Fruit fly (Drosophila melanogaster): ENCODE results near the gene oaf.

oaf gene

DNA sequence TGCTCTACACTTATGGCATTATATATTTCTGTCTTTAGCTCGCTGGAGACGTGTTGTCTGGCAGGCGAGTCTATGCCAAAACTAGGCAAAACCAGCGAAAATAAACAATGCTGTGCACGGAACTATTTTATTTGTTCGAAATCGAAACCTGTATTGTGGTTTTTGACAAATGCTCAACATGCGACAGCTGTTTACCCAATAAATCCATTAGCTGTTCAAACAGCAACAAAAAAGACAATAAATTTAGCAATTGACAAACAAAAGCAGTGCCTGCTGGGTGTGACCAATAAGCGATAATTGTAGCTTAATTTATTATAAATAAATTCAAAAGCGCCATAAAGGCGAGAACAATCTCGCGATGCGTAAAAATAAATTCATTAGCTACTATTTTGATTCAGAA is 20.0 kb upstream of the oaf start (continued):
- no peak for TF ChIP-seq sqz (GFP tag; optimal IDR thresholded peaks at IDR 0.05)
- peak; percentile 42 for TF ChIP-seq Meics (GFP tag; optimal IDR thresholded peaks at IDR 0.05)
- no peak for TF ChIP-seq Side (GFP tag; optimal IDR thresholded peaks at IDR 0.05)
- peak; percentile 14 for TF ChIP-seq gem (tag; optimal IDR thresholded peaks at IDR 0.05)
- no peak for TF ChIP-seq aop (GFP tag; IDR thresholded peaks at IDR 0.05)
- no peak for TF ChIP-seq CG1647 (GFP tag; optimal IDR thresholded peaks at IDR 0.05)
- no peak for TF ChIP-seq Sry-δ (GFP tag; optimal IDR thresholded peaks at IDR 0.05)
- no peak for TF ChIP-seq Max (GFP tag; optimal IDR thresholded peaks at IDR 0.05)
- no peak for TF ChIP-seq CG16779 (GFP tag; IDR thresholded peaks at IDR 0.05)
- peak; percentile 29 for TF ChIP-seq CG2120 (GFP tag; optimal IDR thresholded peaks at IDR 0.05)
- TF ChIP-seq CG31441 (GFP tag; IDR thresholded peaks at IDR 0.05) = no peak
- TF ChIP-seq CG5180 (GFP tag; optimal IDR thresholded peaks at IDR 0.05) = no peak
- TF ChIP-seq Nf-YA (GFP tag; IDR thresholded peaks at IDR 0.05) = no peak
- no peak for TF ChIP-seq Hr78 (GFP tag; optimal IDR thresholded peaks at IDR 0.05)
- TF ChIP-seq Antp (GFP tag; optimal IDR thresholded peaks at IDR 0.05) = no peak
- no peak for TF ChIP-seq HLH54F (GFP tag; optimal IDR thresholded peaks at IDR 0.05)
- no peak for TF ChIP-seq Ada2b (GFP tag; IDR thresholded peaks at IDR 0.05)
- no peak for TF ChIP-seq CG32767 (GFP tag; IDR thresholded peaks at IDR 0.05)
- peak; percentile 34 for TF ChIP-seq caup (GFP tag; optimal IDR thresholded peaks at IDR 0.05; ENCODE audit: severe bottlenecking)
- TF ChIP-seq cato (GFP tag; optimal IDR thresholded peaks at IDR 0.05; ENCODE audit: borderline replicate concordance) = no peak
- TF ChIP-seq CG10462 (GFP tag; optimal IDR thresholded peaks at IDR 0.05) = no peak
- no peak for TF ChIP-seq D19B (GFP tag; optimal IDR thresholded peaks at IDR 0.05)
- TF ChIP-seq CG8478 (optimal IDR thresholded peaks at IDR 0.05) = no peak
- TF ChIP-seq lab (GFP tag; optimal IDR thresholded peaks at IDR 0.05) = peak; percentile 12
- TF ChIP-seq CG15011 (GFP tag; optimal IDR thresholded peaks at IDR 0.05) = no peak
- peak; percentile 7 for TF ChIP-seq dmrt99B (tag; optimal IDR thresholded peaks at IDR 0.05)
- no peak for TF ChIP-seq disco-r (GFP tag; optimal IDR thresholded peaks at IDR 0.05)
- 0 out of 2 replicates have a peak, but pooled peaks have one; percentile 5 for TF ChIP-seq CG3847 (GFP tag; IDR thresholded peaks at IDR 0.05)
- TF ChIP-seq NfI (GFP tag; optimal IDR thresholded peaks at IDR 0.05) = no peak
- TF ChIP-seq CG10543 (GFP tag; optimal IDR thresholded peaks at IDR 0.05) = peak; percentile 13
- TF ChIP-seq Rfx (GFP tag; IDR thresholded peaks at IDR 0.05) = peak; percentile 57
- TF ChIP-seq CG14965 (GFP tag; optimal IDR thresholded peaks at IDR 0.05; ENCODE audit: borderline replicate concordance) = no peak
- no peak for TF ChIP-seq bbx (GFP tag; IDR thresholded peaks at IDR 0.05; ENCODE audit: partially characterized antibody)
- TF ChIP-seq NC2α (GFP tag; optimal IDR thresholded peaks at IDR 0.05) = no peak
- peak; percentile 34; the same call in 1 of the 2 replicates for TF ChIP-seq CG9932 (GFP tag; IDR thresholded peaks at IDR 0.05)
- TF ChIP-seq CG33557 (GFP tag; optimal IDR thresholded peaks at IDR 0.05) = no peak
- TF ChIP-seq CG14014 (GFP tag; IDR thresholded peaks at IDR 0.05) = peak; percentile 57; the same call in 1 of the 2 replicates
- TF ChIP-seq trh (GFP tag; optimal IDR thresholded peaks at IDR 0.05) = no peak
- no peak for TF ChIP-seq CG9437 (GFP tag; optimal IDR thresholded peaks at IDR 0.05)
- no peak for TF ChIP-seq Atf6 (GFP tag; IDR thresholded peaks at IDR 0.05)

DNA sequence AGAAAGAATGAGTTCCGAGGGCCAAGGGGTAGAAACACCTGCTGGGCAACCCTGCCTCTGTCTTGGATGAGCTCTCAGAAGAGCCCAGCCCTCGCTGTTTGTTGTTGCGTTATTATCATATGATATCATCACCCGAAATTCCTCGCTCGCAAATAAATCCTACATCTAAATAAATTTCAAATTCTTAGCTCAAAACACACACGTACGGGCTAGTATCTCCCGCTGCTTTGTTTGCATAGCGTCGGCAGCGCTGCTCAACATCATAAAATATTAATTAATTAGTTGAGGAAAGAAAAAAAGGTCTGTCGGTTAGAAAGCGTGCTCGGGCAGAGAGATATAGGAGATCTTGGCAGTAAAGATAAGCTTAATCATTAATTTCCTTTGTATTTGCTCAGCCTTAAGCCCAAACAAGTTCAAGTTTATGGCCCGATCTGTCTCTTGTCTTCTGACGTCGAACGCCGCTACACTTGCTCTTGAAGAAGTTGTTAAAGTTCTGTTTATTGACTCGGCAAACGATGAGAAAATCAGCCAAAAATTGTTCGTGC is 18.8 kb upstream of the oaf start:
- TF ChIP-seq luna (GFP tag; optimal IDR thresholded peaks at IDR 0.05) (no peak), Mes4 (GFP tag; optimal IDR thresholded peaks at IDR 0.05) (no peak), pzg (GFP tag; optimal IDR thresholded peaks at IDR 0.05) (no peak), HLH4C (GFP tag; IDR thresholded peaks at IDR 0.05; ENCODE audit: partially characterized antibody) (no peak), D19B (GFP tag; optimal IDR thresholded peaks at IDR 0.05) (no peak), gce (GFP tag; IDR thresholded peaks at IDR 0.05) (no peak), ap (GFP tag; IDR thresholded peaks at IDR 0.05) (no peak), CG8290 (GFP tag; optimal IDR thresholded peaks at IDR 0.05) (no peak), CG8290 (tag; optimal IDR thresholded peaks at IDR 0.05) (no peak), CG17361 (GFP tag; IDR thresholded peaks at IDR 0.05) (no peak), nerfin-2 (GFP tag; IDR thresholded peaks at IDR 0.05; ENCODE audit: partially characterized antibody) (no peak), ase (GFP tag; IDR thresholded peaks at IDR 0.05) (no peak), rib (GFP tag; IDR thresholded peaks at IDR 0.05) (no peak), CG17802 (tag; optimal IDR thresholded peaks at IDR 0.05) (no peak), ATbp (GFP tag; optimal IDR thresholded peaks at IDR 0.05) (no peak)
